Fruit fly (Drosophila melanogaster): ENCODE measurements around the gene CG45075.

CG45075 gene

DNA sequence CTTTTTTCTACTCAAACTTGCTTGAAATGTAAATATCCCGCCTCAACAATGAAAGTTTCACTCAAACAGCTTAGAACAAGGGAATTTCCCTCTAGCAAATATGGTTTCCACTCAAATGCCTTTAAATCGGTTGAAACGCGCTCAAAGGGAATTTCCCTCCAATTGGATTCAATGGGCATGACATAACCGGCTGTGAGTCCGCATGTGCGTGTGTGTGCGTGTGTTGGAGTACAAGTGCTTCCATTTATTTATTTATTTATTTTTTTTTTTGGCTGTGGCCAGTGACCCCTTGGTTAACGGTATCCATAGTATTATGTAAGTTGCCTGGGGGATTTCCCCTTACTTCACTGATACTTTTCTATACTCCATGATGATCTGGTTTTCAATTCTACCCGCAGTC, 15.1 kb upstream of the CG45075 start (continued):
- TF ChIP-seq CG2129 (GFP tag; IDR thresholded peaks at IDR 0.05; ENCODE audit: partially characterized antibody), result no peak
- no peak for TF ChIP-seq CG7963 (GFP tag; IDR thresholded peaks at IDR 0.05; ENCODE audit: partially characterized antibody)
- no peak for TF ChIP-seq pnt (GFP tag; optimal IDR thresholded peaks at IDR 0.05)
- TF ChIP-seq stwl (tag; optimal IDR thresholded peaks at IDR 0.05), result peak; percentile 14
- no peak for TF ChIP-seq crp (GFP tag; optimal IDR thresholded peaks at IDR 0.05)
- no peak for TF ChIP-seq CG12219 (GFP tag; optimal IDR thresholded peaks at IDR 0.05)
- TF ChIP-seq CG13287 (GFP tag; IDR thresholded peaks at IDR 0.05; ENCODE audit: partially characterized antibody), result peak; percentile 8; the same call in 1 of the 2 replicates
- TF ChIP-seq h (optimal IDR thresholded peaks at IDR 0.05), result no peak
- peak; percentile 32; the same call in 1 of the 2 replicates for TF ChIP-seq chm (GFP tag; IDR thresholded peaks at IDR 0.05)
- TF ChIP-seq CG7357 (GFP tag; IDR thresholded peaks at IDR 0.05), result no peak
- no peak for TF ChIP-seq Hsf (GFP tag; optimal IDR thresholded peaks at IDR 0.05)
- no peak for TF ChIP-seq Nf-YB (GFP tag; optimal IDR thresholded peaks at IDR 0.05)

DNA sequence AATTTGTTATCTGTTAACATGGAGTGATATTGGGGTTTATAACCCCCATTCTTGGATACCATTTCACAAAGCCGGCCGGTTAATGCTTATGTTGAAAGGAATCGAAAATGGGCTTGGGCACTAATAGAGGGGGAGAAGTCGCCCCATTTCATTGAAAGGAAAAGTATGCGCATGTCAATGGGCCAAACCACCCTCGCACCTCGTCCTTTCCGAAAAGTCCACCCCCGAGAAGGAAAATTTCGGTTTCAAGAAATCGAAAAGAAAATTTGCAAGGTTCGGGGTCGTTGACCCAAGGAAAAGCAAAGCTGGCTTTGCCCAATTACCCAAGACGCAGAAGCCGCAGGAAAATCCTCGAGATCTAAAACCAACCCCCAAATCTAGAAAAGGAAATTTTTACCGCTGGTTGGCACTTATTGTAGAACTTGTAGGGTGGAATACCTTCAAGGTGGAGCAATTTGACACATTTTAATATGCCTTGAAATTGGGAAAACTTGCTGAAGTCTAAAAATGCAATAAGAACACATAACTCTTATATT, 14.3 kb upstream of the CG45075 start:
- 0 out of 3 replicates have a peak, but pooled peaks have one; percentile 10 for TF ChIP-seq otp (GFP tag; IDR thresholded peaks at IDR 0.05)
- peak; percentile 65; the same call in 1 of the 2 replicates for TF ChIP-seq seq (GFP tag; IDR thresholded peaks at IDR 0.05)
- TF ChIP-seq CG13894 (tag; optimal IDR thresholded peaks at IDR 0.05), result peak; percentile 99
- peak; percentile 10; the same call in 1 of the 2 replicates for TF ChIP-seq CG6689 (GFP tag; IDR thresholded peaks at IDR 0.05)
- TF ChIP-seq Hr39 (optimal IDR thresholded peaks at IDR 0.05), result no peak
- TF ChIP-seq crol (GFP tag; IDR thresholded peaks at IDR 0.05), result peak; percentile 27; the same call in 1 of the 2 replicates
- TF ChIP-seq br (optimal IDR thresholded peaks at IDR 0.05), result no peak
- no peak for TF ChIP-seq ftz-f1 (GFP tag; optimal IDR thresholded peaks at IDR 0.05)
- TF ChIP-seq ewg (GFP tag; optimal IDR thresholded peaks at IDR 0.05), result peak; percentile 68
- TF ChIP-seq pros (GFP tag; optimal IDR thresholded peaks at IDR 0.05), result peak; percentile 93

DNA sequence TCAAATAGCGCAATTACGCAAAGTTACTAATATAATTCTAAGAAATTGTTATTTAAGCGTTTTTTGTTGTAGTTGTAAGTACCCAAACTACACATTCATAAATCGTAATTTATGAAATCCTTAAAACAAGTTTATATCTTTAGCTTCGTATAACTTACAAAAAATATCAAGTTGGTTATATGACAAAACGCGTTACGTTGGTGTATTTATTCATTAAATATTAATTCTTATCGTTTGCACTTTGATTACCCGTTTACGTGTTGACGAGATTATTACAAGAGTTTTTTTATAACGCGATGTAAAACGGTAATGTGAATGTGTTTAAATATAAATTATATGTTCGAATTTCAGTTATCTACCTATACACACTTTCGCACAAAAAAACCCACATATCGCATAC, 13.6 kb upstream of the CG45075 start:
- TF ChIP-seq abd-A (tag; optimal IDR thresholded peaks at IDR 0.05), result no peak
- no peak for TF ChIP-seq ac (GFP tag; optimal IDR thresholded peaks at IDR 0.05)
- no peak for TF ChIP-seq CG17186 (GFP tag; optimal IDR thresholded peaks at IDR 0.05)
- no peak for TF ChIP-seq cwo (GFP tag; optimal IDR thresholded peaks at IDR 0.05)
- TF ChIP-seq CG17829 (tag; optimal IDR thresholded peaks at IDR 0.05), result no peak
- TF ChIP-seq CG9609 (GFP tag; optimal IDR thresholded peaks at IDR 0.05), result no peak
- no peak for TF ChIP-seq sr (GFP tag; IDR thresholded peaks at IDR 0.05)
- no peak for TF ChIP-seq CG11695 (GFP tag; IDR thresholded peaks at IDR 0.05)
- TF ChIP-seq hkb (optimal IDR thresholded peaks at IDR 0.05), result no peak
- TF ChIP-seq hkb (GFP tag; IDR thresholded peaks at IDR 0.05), result no peak
- no peak for TF ChIP-seq CG1602 (GFP tag; optimal IDR thresholded peaks at IDR 0.05)
- no peak for TF ChIP-seq sim (GFP tag; IDR thresholded peaks at IDR 0.05)
- no peak for TF ChIP-seq Sox102F (GFP tag; optimal IDR thresholded peaks at IDR 0.05)
- no peak for TF ChIP-seq CG2889 (GFP tag; IDR thresholded peaks at IDR 0.05)
- no peak for TF ChIP-seq Gsc (GFP tag; IDR thresholded peaks at IDR 0.05)
- TF ChIP-seq CG13296 (GFP tag; optimal IDR thresholded peaks at IDR 0.05), result no peak
- no peak for TF ChIP-seq row (GFP tag; IDR thresholded peaks at IDR 0.05)

Data from whole organism, embryonic.